Worm (Caenorhabditis elegans) whole organism, L1 larva: ENCODE results near the gene srz-97.

Experiments
- C16A3.4 ChIP-seq: fragments of 150-350 bp; optimal IDR thresholded peaks from 2 replicates; lab custom pipeline; 2014; ENCODE audit warnings: missing biosample characterization, missing genetic modification characterization
- Y116A8C.19 ChIP-seq: sonication (generic microtip); optimal IDR thresholded peaks from 2 replicates; lab custom pipeline; 2016; ENCODE audit warnings: missing compliant biosample characterization, missing genetic modification characterization, borderline replicate concordance
- alr-1 ChIP-seq: fragments of 200-800 bp; sonication (Bioruptor generic); optimal IDR thresholded peaks from 2 replicates; lab custom pipeline; 2018; ENCODE audit warnings: borderline replicate concordance, mild to moderate bottlenecking, missing genetic modification characterization, missing compliant biosample characterization
- aly-2 ChIP-seq: fragments of 150-350 bp; optimal IDR thresholded peaks from 2 replicates; lab custom pipeline; 2014; ENCODE audit warnings: missing biosample characterization, missing genetic modification characterization
- ama-1 ChIP-seq: fragments of 150-350 bp; optimal IDR thresholded peaks from 2 replicates; lab custom pipeline; 2014
- ceh-63 ChIP-seq: fragments of 200-800 bp; sonication (Bioruptor generic); optimal IDR thresholded peaks from 2 replicates; lab custom pipeline; 2018; ENCODE audit warnings: mild to moderate bottlenecking, missing genetic modification characterization, missing compliant biosample characterization
- ceh-82 ChIP-seq, 3 experiments: fragments of 150-350 bp in 1 of 3; sonication (generic microtip) in 2 of 3; optimal IDR thresholded peaks; 2 replicates each; lab custom pipeline; 2014 to 2017; ENCODE audit warnings: missing biosample characterization in 3 of 3, missing genetic modification characterization in 3 of 3
- ces-1 ChIP-seq: fragments of 150-350 bp; optimal IDR thresholded peaks from 2 replicates; lab custom pipeline; 2014; ENCODE audit warnings: missing biosample characterization, missing genetic modification reagents, missing genetic modification characterization
- dpl-1 ChIP-seq, 3 experiments: fragments of 150-350 bp in 2 of 3; sonication (generic microtip) in 1 of 3; optimal IDR thresholded peaks; 2 replicates each; lab custom pipeline; 2014 to 2017; ENCODE audit warnings: missing biosample characterization in 3 of 3, missing genetic modification characterization in 3 of 3, missing genetic modification reagents in 3 of 3
- dsc-1 ChIP-seq: sonication (generic microtip); optimal IDR thresholded peaks from 2 replicates; lab custom pipeline; 2016; ENCODE audit warnings: mild to moderate bottlenecking, missing genetic modification characterization, missing compliant biosample characterization
- efl-1 ChIP-seq, 4 experiments: fragments of 150-350 bp; optimal IDR thresholded peaks in 3 of 4; peaks in 1 of 4; 1 replicate in 1 of 4; 2 replicates in 3 of 4; lab custom pipeline; 2014; ENCODE audit warnings: missing biosample characterization in 2 of 4, missing genetic modification characterization in 2 of 4, missing genetic modification reagents in 2 of 4
- efl-3 ChIP-seq: fragments of 200-800 bp; sonication (Bioruptor generic); optimal IDR thresholded peaks from 2 replicates; lab custom pipeline; 2018; ENCODE audit warnings: mild to moderate bottlenecking, missing genetic modification characterization, missing compliant biosample characterization
- egl-27 ChIP-seq, 2 experiments: fragments of 150-350 bp in 1 of 2; sonication (generic microtip); optimal IDR thresholded peaks; 3 replicates each; lab custom pipeline; 2017 to 2018; ENCODE audit warnings: missing biosample characterization in 2 of 2, missing genetic modification characterization in 2 of 2, missing genetic modification reagents in 2 of 2
- elt-2 ChIP-seq: sonication (generic microtip); optimal IDR thresholded peaks from 2 replicates; lab custom pipeline; 2016; ENCODE audit warnings: missing genetic modification characterization, mild to moderate bottlenecking, inconsistent platforms, missing compliant biosample characterization, missing genetic modification reagents
- elt-3 ChIP-seq, 6 experiments: fragments of 150-350 bp in 1 of 6; sonication (generic microtip); optimal IDR thresholded peaks; 2 replicates each; lab custom pipeline; 2017 to 2018; ENCODE audit warnings: missing biosample characterization in 6 of 6, missing genetic modification characterization in 6 of 6, inconsistent platforms in 1 of 6
- isw-1 ChIP-seq: fragments of 200-800 bp; sonication (Bioruptor generic); IDR thresholded peaks from 2 replicates; pipeline ENCODE4 v1.3.6; 2022; ENCODE audit warnings: missing genetic modification characterization, missing compliant biosample characterization
- jun-1 ChIP-seq: fragments of 150-350 bp; optimal IDR thresholded peaks from 2 replicates; lab custom pipeline; 2014; ENCODE audit warnings: missing biosample characterization, missing genetic modification reagents, missing genetic modification characterization
- lir-3 ChIP-seq: sonication (generic microtip); optimal IDR thresholded peaks from 2 replicates; lab custom pipeline; 2016; ENCODE audit warnings: mild to moderate bottlenecking, missing genetic modification characterization, moderate library complexity, missing compliant biosample characterization; ENCODE audit not compliant: poor library complexity
- nhr-11 ChIP-seq: fragments of 150-350 bp; optimal IDR thresholded peaks from 2 replicates; lab custom pipeline; 2014; ENCODE audit warnings: missing biosample characterization, missing genetic modification characterization
- nhr-71 ChIP-seq: sonication (generic microtip); optimal IDR thresholded peaks from 2 replicates; lab custom pipeline; 2016; ENCODE audit warnings: mild to moderate bottlenecking, missing genetic modification characterization, moderate library complexity, missing compliant biosample characterization
- nhr-76 ChIP-seq: sonication (generic microtip); optimal IDR thresholded peaks from 2 replicates; lab custom pipeline; 2017; ENCODE audit warnings: missing biosample characterization, missing genetic modification characterization
- pax-3 ChIP-seq: fragments of 200-800 bp; sonication (Bioruptor generic); optimal IDR thresholded peaks from 2 replicates; lab custom pipeline; 2018; ENCODE audit warnings: mild to moderate bottlenecking, missing genetic modification characterization, moderate library complexity, missing compliant biosample characterization
- rnt-1 ChIP-seq: sonication (generic microtip); optimal IDR thresholded peaks from 2 replicates; lab custom pipeline; 2016; ENCODE audit warnings: mild to moderate bottlenecking, missing genetic modification characterization, moderate library complexity, missing compliant biosample characterization
- skn-1 ChIP-seq: fragments of 150-350 bp; optimal IDR thresholded peaks from 2 replicates; lab custom pipeline; 2014; ENCODE audit warnings: missing biosample characterization, missing genetic modification characterization
- sox-4 ChIP-seq: sonication (generic microtip); optimal IDR thresholded peaks from 2 replicates; lab custom pipeline; 2016; ENCODE audit warnings: missing genetic modification characterization, missing compliant biosample characterization
- sup-37 ChIP-seq: fragments of 200-800 bp; sonication (Bioruptor generic); optimal IDR thresholded peaks from 2 replicates; lab custom pipeline; 2018; ENCODE audit warnings: mild to moderate bottlenecking, missing genetic modification characterization, missing compliant biosample characterization
- tbx-2 ChIP-seq: sonication (generic microtip); optimal IDR thresholded peaks from 2 replicates; lab custom pipeline; 2016; ENCODE audit warnings: missing genetic modification characterization, missing compliant biosample characterization
- unc-130 ChIP-seq: fragments of 150-350 bp; optimal IDR thresholded peaks from 2 replicates; lab custom pipeline; 2017; ENCODE audit warnings: missing biosample characterization, missing genetic modification characterization, inconsistent platforms
- unc-86 ChIP-seq: sonication (generic microtip); optimal IDR thresholded peaks from 2 replicates; lab custom pipeline; 2016; ENCODE audit warnings: missing genetic modification characterization, missing compliant biosample characterization
- unc-98 ChIP-seq: fragments of 200-800 bp; sonication (Bioruptor generic); IDR thresholded peaks from 2 replicates; pipeline ENCODE4 v1.3.6; 2022; ENCODE audit warnings: missing genetic modification characterization, missing compliant biosample characterization
- xbp-1 ChIP-seq: sonication (generic microtip); optimal IDR thresholded peaks from 2 replicates; lab custom pipeline; 2016; ENCODE audit warnings: missing genetic modification characterization, missing compliant biosample characterization
- ztf-11 ChIP-seq, 2 experiments: sonication (generic microtip); optimal IDR thresholded peaks; 2 replicates each; lab custom pipeline; 2016 to 2017; ENCODE audit warnings: missing genetic modification characterization in 2 of 2, missing biosample characterization in 1 of 2, missing compliant biosample characterization in 1 of 2
- ztf-4 ChIP-seq: fragments of 150-350 bp; optimal IDR thresholded peaks from 2 replicates; lab custom pipeline; 2014; ENCODE audit warnings: missing biosample characterization, missing genetic modification characterization

Gene srz-97

DNA sequence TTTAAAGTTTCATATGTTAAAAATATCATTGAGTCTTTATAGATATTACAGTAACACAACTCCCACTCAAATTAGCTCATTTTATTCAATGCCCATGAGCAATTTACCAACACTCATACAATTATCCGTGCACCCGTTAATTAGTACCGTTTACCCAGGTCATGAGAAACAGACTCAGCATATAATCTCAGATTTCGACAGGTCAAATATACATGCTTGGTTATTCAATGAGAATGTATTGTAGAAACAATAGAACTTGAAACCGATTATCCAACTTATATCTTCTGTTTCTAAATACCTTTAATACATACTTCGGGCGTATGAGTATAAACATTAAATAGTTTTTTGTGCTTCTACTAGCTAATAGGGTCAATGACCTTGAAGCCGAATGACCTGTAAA is 31.9 kb downstream of the srz-97 start:
- TF ChIP-seq unc-86 (tag; lab: Kevin White, UChicago) (no peak), ces-1 (GFP tag; lab: Kevin White, UChicago) (no peak), efl-1 (optimal IDR thresholded peaks at IDR 0.05; lab: Kevin White, UChicago) (no peak), efl-1 (GFP tag; optimal IDR thresholded peaks at IDR 0.05 in 1 of 2; lab: Kevin White, UChicago) (peak in 1 of 2 experiments; percentile 73)

DNA sequence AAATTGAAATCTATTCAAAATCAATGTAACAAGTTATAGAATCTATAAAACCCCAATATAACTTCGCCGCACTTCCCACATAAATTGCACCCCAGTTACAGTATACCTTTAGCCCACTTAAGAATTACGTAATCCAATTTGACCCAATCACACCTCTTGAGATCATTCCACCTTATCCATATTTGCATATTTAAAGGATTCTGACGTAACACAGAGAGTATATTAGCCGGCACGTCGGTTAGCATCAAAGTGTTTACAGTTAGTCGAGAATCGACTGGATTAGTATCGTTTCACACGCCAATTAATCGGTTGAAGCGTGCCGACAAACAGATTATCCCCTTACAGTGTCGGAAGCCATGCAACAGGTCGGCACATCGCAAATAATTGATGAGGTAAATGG is 34.5 kb downstream of the srz-97 start:
- TF ChIP-seq ama-1 (no peak), dpl-1 (GFP tag; optimal IDR thresholded peaks at IDR 0.05; lab: Kevin White, UChicago) (no peak), Y116A8C.19 (tag; lab: Kevin White, UChicago) (no peak), nhr-76 (no peak), efl-3 (GFP tag; lab: Kevin White, UChicago) (no peak), unc-98 (GFP tag; lab: Robert Waterston, UW) (no peak), elt-2 (tag; lab: Kevin White, UChicago) (no peak), C16A3.4 (tag; lab: Kevin White, UChicago) (no peak)
- TF ChIP-seq, all 84 proteins: peak for 0

DNA sequence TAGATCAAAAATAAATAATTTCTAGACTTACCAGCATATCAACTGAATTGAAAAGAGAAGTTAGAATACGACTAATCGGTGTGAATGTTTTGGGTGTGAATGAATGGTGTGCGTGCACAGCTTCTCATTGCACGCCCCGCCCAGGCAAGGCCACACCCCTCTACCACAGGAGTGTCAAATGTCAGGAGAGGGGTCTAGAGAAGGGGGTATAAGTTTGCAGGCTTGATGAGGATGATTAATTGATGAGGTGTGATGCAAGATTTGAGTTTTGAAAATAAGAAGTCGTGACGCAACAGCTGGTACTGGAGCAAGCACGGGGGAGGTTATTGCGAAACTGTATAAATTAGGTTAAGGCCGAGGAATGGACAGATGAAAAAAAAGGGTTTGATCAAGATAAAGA is 35.8 kb downstream of the srz-97 start, which contains the start of gene egl-1:
Gene egl-1, minus strand, starts transcription at position 101 of the 400 bp plus-strand sequence.
- TF ChIP-seq dpl-1 (GFP tag; optimal IDR thresholded peaks at IDR 0.05; lab: Kevin White, UChicago) = no peak
- no peak for TF ChIP-seq efl-1 (optimal IDR thresholded peaks at IDR 0.05; lab: Kevin White, UChicago)
- TF ChIP-seq efl-1 (GFP tag; optimal IDR thresholded peaks at IDR 0.05 in 1 of 2; lab: Kevin White, UChicago) = no peak
- TF ChIP-seq alr-1 (tag; lab: Kevin White, UChicago) = no peak
- TF ChIP-seq dsc-1 (tag; lab: Kevin White, UChicago) = no peak
- no peak for TF ChIP-seq xbp-1 (tag; lab: Kevin White, UChicago)
- no peak for TF ChIP-seq nhr-71 (tag; lab: Kevin White, UChicago)

ce11 chrV:14428865-14429264 is 39.2 kb downstream of the srz-97 start, which contains the start of gene F23B12.1:
Gene F23B12.1, plus strand, starts transcription at chrV:14429165.
- TF ChIP-seq nhr-11 (tag; lab: Kevin White, UChicago) (no peak), ztf-4 (tag; lab: Kevin White, UChicago) (no peak), skn-1 (tag; lab: Kevin White, UChicago) (no peak), aly-2 (tag; lab: Kevin White, UChicago) (no peak), ztf-11 (tag; optimal IDR thresholded peaks at IDR 0.05; lab: Kevin White, UChicago) (no peak), ceh-63 (GFP tag; lab: Kevin White, UChicago) (no peak), unc-98 (GFP tag; lab: Robert Waterston, UW) (no peak), jun-1 (tag; lab: Kevin White, UChicago) (no peak), Y116A8C.19 (tag; lab: Kevin White, UChicago) (no peak), tbx-2 (no peak), elt-3 (tag; optimal IDR thresholded peaks at IDR 0.05; lab: Kevin White, UChicago) (no peak), isw-1 (GFP tag; lab: Robert Waterston, UW) (no peak), nhr-71 (tag; lab: Kevin White, UChicago) (no peak), efl-3 (GFP tag; lab: Kevin White, UChicago) (no peak), rnt-1 (no peak)

DNA sequence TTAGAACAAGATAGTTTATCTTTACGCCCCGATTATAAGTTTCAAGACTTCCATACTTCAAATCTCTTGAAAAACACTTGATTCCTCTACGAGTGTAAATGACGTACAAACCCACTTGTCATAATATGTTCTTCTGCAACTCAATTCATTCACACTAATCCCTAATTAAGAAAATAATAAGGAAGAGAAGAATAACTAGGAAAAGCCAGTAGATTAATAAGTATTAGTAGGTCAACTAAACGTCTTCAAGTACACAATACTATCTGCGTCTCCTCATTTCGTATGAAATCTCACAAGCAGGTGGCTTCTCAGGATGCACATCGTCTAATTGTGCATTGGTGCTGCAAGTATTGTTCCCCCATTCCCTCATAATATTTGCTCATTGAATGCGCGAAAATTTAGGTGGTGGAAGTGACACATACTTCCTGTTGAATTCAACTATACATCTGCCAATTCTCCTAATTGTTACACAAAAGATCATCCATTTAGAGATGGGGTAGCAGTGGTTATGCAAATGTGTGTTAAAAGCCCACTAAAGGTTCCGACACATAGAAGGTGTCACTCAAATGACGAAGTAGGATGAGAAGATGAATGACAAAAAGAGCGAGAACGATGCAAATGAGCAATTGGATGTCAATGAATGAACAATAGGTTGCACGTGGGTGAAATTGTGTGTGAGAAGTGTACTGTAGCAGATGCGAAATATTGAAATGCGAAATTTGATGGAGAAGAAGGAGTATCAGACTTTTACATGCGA is 40.8 kb downstream of the srz-97 start:
- TF ChIP-seq sox-4 (peak; percentile 3), pax-3 (tag; lab: Kevin White, UChicago) (peak; percentile 77), dsc-1 (tag; lab: Kevin White, UChicago) (peak; percentile 96), sup-37 (GFP tag; lab: Kevin White, UChicago) (no peak)
- TF ChIP-seq, all 84 proteins: peak for 3

- TF ChIP-seq efl-1 (optimal IDR thresholded peaks at IDR 0.05; lab: Kevin White, UChicago) (no peak), efl-1 (GFP tag; optimal IDR thresholded peaks at IDR 0.05 in 1 of 2; lab: Kevin White, UChicago) (no peak), xbp-1 (tag; lab: Kevin White, UChicago) (no peak), nhr-76 (no peak), ztf-11 (tag; optimal IDR thresholded peaks at IDR 0.05; lab: Kevin White, UChicago) (no peak), ceh-63 (GFP tag; lab: Kevin White, UChicago) (no peak), nhr-11 (tag; lab: Kevin White, UChicago) (no peak), alr-1 (tag; lab: Kevin White, UChicago) (no peak), ceh-82 (tag; optimal IDR thresholded peaks at IDR 0.05; lab: Kevin White, UChicago) (no peak), lir-3 (tag; lab: Kevin White, UChicago) (no peak), unc-130 (no peak), aly-2 (tag; lab: Kevin White, UChicago) (no peak), egl-27 (tag; optimal IDR thresholded peaks at IDR 0.05; lab: Kevin White, UChicago) (no peak)
Measured at ce11 chrV:14426013-14426412, 42.0 kb downstream of the srz-97 start.
